Worm (Caenorhabditis elegans) whole organism, young adult: ENCODE data around the gene srbc-56.

Source experiments
- B0261.1 ChIP-seq: sonication (generic microtip); optimal IDR thresholded peaks from 2 replicates; lab custom pipeline; 2016; ENCODE audit warnings: mild to moderate bottlenecking, missing genetic modification characterization, moderate library complexity, missing compliant biosample characterization
- B0336.3 ChIP-seq: fragments of 200-800 bp; sonication (Bioruptor generic); IDR thresholded peaks from 2 replicates; pipeline ENCODE4 v1.3.6; 2022; ENCODE audit warnings: missing genetic modification characterization, missing compliant biosample characterization
- C17E4.6 ChIP-seq: fragments of 200-800 bp; sonication (Bioruptor generic); IDR thresholded peaks from 2 replicates; pipeline ENCODE4 v1.3.6; 2022; ENCODE audit warnings: missing genetic modification reagents, missing genetic modification characterization, missing compliant biosample characterization
- F22D6.2 ChIP-seq: sonication (generic microtip); optimal IDR thresholded peaks from 2 replicates; lab custom pipeline; 2016; ENCODE audit warnings: mild to moderate bottlenecking, missing genetic modification characterization, missing compliant biosample characterization
- F52B5.7 ChIP-seq: sonication (generic microtip); optimal IDR thresholded peaks from 2 replicates; lab custom pipeline; 2016; ENCODE audit warnings: mild to moderate bottlenecking, missing genetic modification characterization, missing compliant biosample characterization
- K12H6.12 ChIP-seq: fragments of 200-800 bp; sonication (Bioruptor generic); optimal IDR thresholded peaks from 2 replicates; lab custom pipeline; 2018; ENCODE audit warnings: mild to moderate bottlenecking, missing genetic modification characterization, missing compliant biosample characterization
- Y53F4B.3 ChIP-seq: fragments of 200-800 bp; sonication (Bioruptor generic); IDR thresholded peaks from 2 replicates; pipeline ENCODE4 v1.3.6; 2022; ENCODE audit warnings: missing genetic modification reagents, missing genetic modification characterization, missing compliant biosample characterization
- Y53G8AR.9 ChIP-seq: fragments of 200-800 bp; sonication (Bioruptor generic); conservative IDR thresholded peaks from 2 replicates; pipeline ENCODE4 v1.3.6; 2022; ENCODE audit warnings: missing genetic modification reagents, missing genetic modification characterization, missing compliant biosample characterization
- Y67H2A.10 ChIP-seq: fragments of 200-800 bp; sonication (Bioruptor generic); conservative IDR thresholded peaks from 2 replicates; pipeline ENCODE4 v1.3.6; 2022; ENCODE audit warnings: missing genetic modification reagents, missing genetic modification characterization, missing compliant biosample characterization
- Y79H2A.3 ChIP-seq: fragments of 200-800 bp; sonication (Bioruptor generic); conservative IDR thresholded peaks from 2 replicates; pipeline ENCODE4 v1.3.6; 2022; ENCODE audit warnings: missing genetic modification reagents, missing genetic modification characterization, missing compliant biosample characterization
- ZK185.1 ChIP-seq: sonication (generic microtip); optimal IDR thresholded peaks from 2 replicates; lab custom pipeline; 2016; ENCODE audit warnings: mild to moderate bottlenecking, missing genetic modification characterization, missing compliant biosample characterization; ENCODE audit not compliant: poor library complexity, severe bottlenecking
- aptf-3 ChIP-seq: fragments of 200-800 bp; sonication (Bioruptor generic); IDR thresholded peaks from 2 replicates; pipeline ENCODE4 v1.3.6; 2022; ENCODE audit warnings: missing genetic modification characterization, missing compliant biosample characterization
- atf-7 ChIP-seq: sonication (generic microtip); optimal IDR thresholded peaks from 2 replicates; lab custom pipeline; 2017; ENCODE audit warnings: mild to moderate bottlenecking, missing genetic modification characterization, missing compliant biosample characterization
- attf-3 ChIP-seq: fragments of 200-800 bp; sonication (Bioruptor generic); conservative IDR thresholded peaks from 2 replicates; pipeline ENCODE4 v1.3.6; 2022; ENCODE audit warnings: missing genetic modification reagents, missing genetic modification characterization, missing compliant biosample characterization
- attf-5 ChIP-seq: fragments of 200-800 bp; sonication (Bioruptor generic); optimal IDR thresholded peaks from 2 replicates; lab custom pipeline; 2018; ENCODE audit warnings: mild to moderate bottlenecking, missing genetic modification characterization, missing compliant biosample characterization
- bed-1 ChIP-seq: fragments of 200-800 bp; sonication (Bioruptor generic); IDR thresholded peaks from 2 replicates; pipeline ENCODE4 v1.3.6; 2022; ENCODE audit warnings: missing genetic modification reagents, missing genetic modification characterization, missing compliant biosample characterization
- cebp-1 ChIP-seq, 2 experiments: fragments of 200-800 bp in 1 of 2; sonication (Bioruptor generic) in 1 of 2; sonication (generic microtip) in 1 of 2; IDR thresholded peaks in 1 of 2; optimal IDR thresholded peaks in 1 of 2; 2 replicates each; pipeline versions ENCODE4 v1.3.6 to Lab custom; 2017 to 2022; ENCODE audit warnings: missing compliant biosample characterization in 2 of 2, missing genetic modification characterization in 2 of 2, mild to moderate bottlenecking in 1 of 2, missing genetic modification reagents in 1 of 2, moderate library complexity in 1 of 2
- ceh-91 ChIP-seq: fragments of 200-800 bp; sonication (Bioruptor generic); IDR thresholded peaks from 2 replicates; pipeline ENCODE4 v1.3.6; 2022; ENCODE audit warnings: missing genetic modification reagents, missing genetic modification characterization, missing compliant biosample characterization
- dox-1 ChIP-seq: fragments of 200-800 bp; sonication (Bioruptor generic); IDR thresholded peaks from 2 replicates; pipeline ENCODE4 v1.3.6; 2022; ENCODE audit warnings: missing genetic modification reagents, missing genetic modification characterization, missing compliant biosample characterization
- ets-4 ChIP-seq: fragments of 200-800 bp; sonication (Bioruptor generic); optimal IDR thresholded peaks from 2 replicates; lab custom pipeline; 2018; ENCODE audit warnings: mild to moderate bottlenecking, missing genetic modification characterization, missing compliant biosample characterization
- hlh-12 ChIP-seq: sonication (generic microtip); optimal IDR thresholded peaks from 2 replicates; lab custom pipeline; 2016; ENCODE audit warnings: missing genetic modification characterization, missing compliant biosample characterization
- hmg-1.2 ChIP-seq: fragments of 200-800 bp; sonication (Bioruptor generic); IDR thresholded peaks from 2 replicates; pipeline ENCODE4 v1.3.6; 2022; ENCODE audit warnings: missing genetic modification reagents, missing genetic modification characterization, missing compliant biosample characterization
- lin-26 ChIP-seq: fragments of 200-800 bp; sonication (Bioruptor generic); IDR thresholded peaks from 2 replicates; pipeline ENCODE4 v1.3.6; 2022; ENCODE audit warnings: missing genetic modification reagents, missing genetic modification characterization, missing compliant biosample characterization
- lin-35 ChIP-seq, 3 experiments: fragments of 150-350 bp in 2 of 3; sonication (generic microtip) in 1 of 3; optimal IDR thresholded peaks; 2 replicates each; lab custom pipeline; 2014 to 2018; ENCODE audit warnings: missing biosample characterization in 3 of 3, missing genetic modification characterization in 3 of 3, missing genetic modification reagents in 3 of 3
- madf-10 ChIP-seq: sonication (generic microtip); optimal IDR thresholded peaks from 2 replicates; lab custom pipeline; 2016; ENCODE audit warnings: mild to moderate bottlenecking, missing genetic modification characterization, missing compliant biosample characterization
- madf-3 ChIP-seq: fragments of 200-800 bp; sonication (Bioruptor generic); IDR thresholded peaks from 2 replicates; pipeline ENCODE4 v1.3.6; 2022; ENCODE audit warnings: missing genetic modification reagents, missing genetic modification characterization, missing compliant biosample characterization
- madf-6 ChIP-seq: fragments of 200-800 bp; sonication (Bioruptor generic); IDR thresholded peaks from 2 replicates; pipeline ENCODE4 v1.3.6; 2022; ENCODE audit warnings: missing genetic modification reagents, missing genetic modification characterization, missing compliant biosample characterization
- mel-28 ChIP-seq: sonication (generic microtip); optimal IDR thresholded peaks from 2 replicates; lab custom pipeline; 2016; ENCODE audit warnings: borderline replicate concordance, mild to moderate bottlenecking, missing genetic modification characterization, missing compliant biosample characterization
- nfya-1 ChIP-seq: sonication (generic microtip); optimal IDR thresholded peaks from 2 replicates; lab custom pipeline; 2017; ENCODE audit warnings: antibody characterized with exemption, missing compliant biosample characterization, missing genetic modification characterization, borderline replicate concordance; ENCODE audit not compliant: insufficient read depth
- nfya-2 ChIP-seq: fragments of 200-800 bp; sonication (Bioruptor generic); IDR thresholded peaks from 2 replicates; pipeline ENCODE4 v1.3.6; 2022; ENCODE audit warnings: missing genetic modification reagents, missing genetic modification characterization, missing compliant biosample characterization
- nfyb-1 ChIP-seq: fragments of 200-800 bp; sonication (Bioruptor generic); IDR thresholded peaks from 2 replicates; pipeline ENCODE4 v1.3.6; 2022; ENCODE audit warnings: missing genetic modification reagents, missing genetic modification characterization, missing compliant biosample characterization
- nhr-120 ChIP-seq: fragments of 200-800 bp; sonication (Bioruptor generic); IDR thresholded peaks from 2 replicates; pipeline ENCODE4 v1.3.6; 2022; ENCODE audit warnings: missing genetic modification characterization, missing compliant biosample characterization
- nhr-80 ChIP-seq: sonication (generic microtip); optimal IDR thresholded peaks from 2 replicates; lab custom pipeline; 2016; ENCODE audit warnings: missing genetic modification characterization, missing compliant biosample characterization
- pha-4 ChIP-seq: fragments of 150-350 bp; sonication (generic microtip); optimal IDR thresholded peaks from 2 replicates; lab custom pipeline; 2014; ENCODE audit warnings: missing biosample characterization, missing genetic modification reagents, missing genetic modification characterization
- rcor-1 ChIP-seq: fragments of 200-800 bp; sonication (Bioruptor generic); IDR thresholded peaks from 2 replicates; pipeline ENCODE4 v1.3.6; 2022; ENCODE audit warnings: missing genetic modification reagents, missing genetic modification characterization, missing compliant biosample characterization
- repo-1 ChIP-seq: sonication (generic microtip); optimal IDR thresholded peaks from 2 replicates; lab custom pipeline; 2017; ENCODE audit warnings: mild to moderate bottlenecking, missing genetic modification characterization, missing compliant biosample characterization
- sdz-38 ChIP-seq: sonication (generic microtip); optimal IDR thresholded peaks from 2 replicates; lab custom pipeline; 2016; ENCODE audit warnings: missing genotype, missing genetic modification characterization, missing compliant biosample characterization
- sea-2 ChIP-seq: fragments of 200-800 bp; sonication (Bioruptor generic); IDR thresholded peaks from 2 replicates; pipeline ENCODE4 v1.3.6; 2022; ENCODE audit warnings: missing genetic modification characterization, missing compliant biosample characterization
- snpc-1.3 ChIP-seq: sonication (generic microtip); optimal IDR thresholded peaks from 2 replicates; lab custom pipeline; 2017; ENCODE audit warnings: missing genetic modification characterization, mild to moderate bottlenecking, missing compliant biosample characterization, antibody characterized with exemption, moderate library complexity, missing genotype, missing genetic modification reagents; ENCODE audit not compliant: insufficient read depth
- snpc-4 ChIP-seq, 5 experiments: fragments of 150-350 bp in 1 of 5; sonication (generic microtip) in 4 of 5; optimal IDR thresholded peaks; 2 replicates each; lab custom pipeline; 2014 to 2018; ENCODE audit warnings: missing genetic modification characterization in 5 of 5, missing biosample characterization in 3 of 5, antibody characterized with exemption in 2 of 5, mild to moderate bottlenecking in 2 of 5, missing compliant biosample characterization in 2 of 5, missing genotype in 2 of 5, moderate library complexity in 2 of 5, missing genetic modification reagents in 1 of 5
- tbp1 ChIP-seq: fragments of 200-800 bp; sonication (Bioruptor generic); optimal IDR thresholded peaks from 2 replicates; lab custom pipeline; 2018; ENCODE audit warnings: mild to moderate bottlenecking, missing genetic modification characterization, missing compliant biosample characterization
- unc-62 ChIP-seq: fragments of 150-350 bp; optimal IDR thresholded peaks from 2 replicates; lab custom pipeline; 2014; ENCODE audit warnings: missing biosample characterization, missing genetic modification reagents, missing genetic modification characterization
- ztf-28 ChIP-seq: fragments of 200-800 bp; sonication (Bioruptor generic); IDR thresholded peaks from 2 replicates; pipeline ENCODE4 v1.3.6; 2022; ENCODE audit warnings: missing genetic modification reagents, missing genetic modification characterization, missing compliant biosample characterization
- ztf-3 ChIP-seq: fragments of 200-800 bp; sonication (Bioruptor generic); optimal IDR thresholded peaks from 2 replicates; lab custom pipeline; 2018; ENCODE audit warnings: mild to moderate bottlenecking, missing genetic modification characterization, missing compliant biosample characterization

Gene srbc-56

ce11 chrV:15831586-15831985 is at the start of gene srbc-56:
srbc-56 (minus strand) TSS chrV:15831686.
- TF ChIP-seq snpc-1.3 (tag; lab: Kevin White, UChicago) (no peak), repo-1 (no peak), nhr-120 (GFP tag; lab: Robert Waterston, UW) (no peak), ztf-28 (GFP tag; lab: Robert Waterston, UW) (no peak)

- TF ChIP-seq Y79H2A.3 (GFP tag; lab: Robert Waterston, UW) (no peak), sdz-38 (no peak), Y53G8AR.9 (no peak), F22D6.2 (no peak), repo-1 (no peak), attf-5 (peak; percentile 77), cebp-1 (GFP tag; IDR thresholded peaks at IDR 0.05; lab: Robert Waterston, UW) (peak; percentile 91), cebp-1 (tag; optimal IDR thresholded peaks at IDR 0.05; lab: Kevin White, UChicago) (peak; percentile 94), sea-2 (GFP tag; lab: Robert Waterston, UW) (no peak), attf-3 (no peak), dox-1 (GFP tag; lab: Robert Waterston, UW) (0 out of 2 replicates have a peak, but pooled peaks have one; percentile 23), nfyb-1 (peak; percentile 60; the same call in 1 of the 2 replicates), B0261.1 (tag; lab: Kevin White, UChicago) (no peak), B0336.3 (GFP tag; lab: Robert Waterston, UW) (0 out of 2 replicates have a peak, but pooled peaks have one; percentile 35), pha-4 (tag; lab: Kevin White, UChicago) (peak; percentile 52), C17E4.6 (no peak), snpc-4 (GFP tag; optimal IDR thresholded peaks at IDR 0.05; lab: Kevin White, UChicago) (no peak), snpc-4 (tag; optimal IDR thresholded peaks at IDR 0.05; lab: Kevin White, UChicago) (peak in 1 of 4 experiments; percentile 11), Y67H2A.10 (GFP tag; lab: Robert Waterston, UW) (no peak), atf-7 (tag; lab: Kevin White, UChicago) (peak; percentile 73), bed-1 (GFP tag; lab: Robert Waterston, UW) (no peak), nhr-80 (tag; lab: Kevin White, UChicago) (peak; percentile 70), ets-4 (GFP tag; lab: Kevin White, UChicago) (no peak), madf-10 (no peak), hmg-1.2 (peak; percentile 62; the same call in 1 of the 2 replicates), nfya-2 (GFP tag; lab: Robert Waterston, UW) (no peak), K12H6.12 (tag; lab: Kevin White, UChicago) (no peak), hlh-12 (tag; lab: Kevin White, UChicago) (no peak), madf-3 (GFP tag; lab: Robert Waterston, UW) (no peak), F52B5.7 (tag; lab: Kevin White, UChicago) (no peak), mel-28 (no peak), lin-35 (GFP tag; optimal IDR thresholded peaks at IDR 0.05; lab: Kevin White, UChicago) (no peak), unc-62 (GFP tag; lab: Kevin White, UChicago) (no peak)
Measured at ce11 chrV:15880705-15881104, 49.2 kb upstream of the srbc-56 start.

- no peak for TF ChIP-seq Y67H2A.10 (GFP tag; lab: Robert Waterston, UW)
- no peak for TF ChIP-seq rcor-1 (GFP tag; lab: Robert Waterston, UW)
- TF ChIP-seq lin-26 (GFP tag; lab: Robert Waterston, UW) = no peak
- TF ChIP-seq madf-6 (GFP tag; lab: Robert Waterston, UW) = no peak
- TF ChIP-seq aptf-3 (GFP tag; lab: Robert Waterston, UW) = no peak
- no peak for TF ChIP-seq sea-2 (GFP tag; lab: Robert Waterston, UW)
- no peak for TF ChIP-seq nfya-1 (tag; lab: Kevin White, UChicago)
- TF ChIP-seq ZK185.1 (tag; lab: Kevin White, UChicago) = no peak
- no peak for TF ChIP-seq lin-35 (GFP tag; optimal IDR thresholded peaks at IDR 0.05; lab: Kevin White, UChicago)
- TF ChIP-seq nhr-120 (GFP tag; lab: Robert Waterston, UW) = no peak
- TF ChIP-seq ztf-3 (GFP tag; lab: Kevin White, UChicago) = no peak
- TF ChIP-seq nfya-2 (GFP tag; lab: Robert Waterston, UW) = no peak
- TF ChIP-seq tbp1 (GFP tag; lab: Kevin White, UChicago) = no peak
- no peak for TF ChIP-seq attf-5
- no peak for TF ChIP-seq ztf-28 (GFP tag; lab: Robert Waterston, UW)
- no peak for TF ChIP-seq ceh-91 (GFP tag; lab: Robert Waterston, UW)
- TF ChIP-seq Y53F4B.3 (GFP tag; lab: Robert Waterston, UW) = no peak
- TF ChIP-seq hmg-1.2 = no peak
- no peak for TF ChIP-seq nfyb-1
Measured at ce11 chrV:15880033-15880432, 48.5 kb upstream of the srbc-56 start.
